Worm (Caenorhabditis elegans) whole organism, L3 larva: Measurements from ENCODE around the gene D2096.11.
A peak's percentile ranks its signal among the peaks of the same experiment; 100 is the strongest.

Source experiments
- R02D3.7 ChIP-seq: fragments of 150-350 bp; optimal IDR thresholded peaks from 2 replicates; lab custom pipeline; 2014; ENCODE audit warnings: missing biosample characterization, missing genetic modification characterization
- ZK546.5 ChIP-seq: sonication (generic microtip); optimal IDR thresholded peaks from 2 replicates; lab custom pipeline; 2017; ENCODE audit warnings: missing biosample characterization, missing genetic modification characterization
- aly-2 ChIP-seq: fragments of 150-350 bp; optimal IDR thresholded peaks from 2 replicates; lab custom pipeline; 2014; ENCODE audit warnings: missing biosample characterization, missing genetic modification characterization
- ama-1 ChIP-seq: fragments of 150-350 bp; optimal IDR thresholded peaks from 2 replicates; lab custom pipeline; 2018
- ceh-16 ChIP-seq: sonication (generic microtip); optimal IDR thresholded peaks from 2 replicates; lab custom pipeline; 2017; ENCODE audit warnings: missing biosample characterization, missing genetic modification characterization
- ceh-28 ChIP-seq: fragments of 150-350 bp; optimal IDR thresholded peaks from 2 replicates; lab custom pipeline; 2014; ENCODE audit warnings: missing biosample characterization, missing genetic modification reagents, missing genetic modification characterization
- ceh-82 ChIP-seq: fragments of 150-350 bp; optimal IDR thresholded peaks from 2 replicates; lab custom pipeline; 2014; ENCODE audit warnings: missing biosample characterization, missing genetic modification characterization
- ceh-9 ChIP-seq: sonication (generic microtip); optimal IDR thresholded peaks from 2 replicates; lab custom pipeline; 2018; ENCODE audit warnings: missing biosample characterization, missing genetic modification characterization
- daf-12 ChIP-seq: fragments of 150-350 bp; optimal IDR thresholded peaks from 2 replicates; lab custom pipeline; 2014; ENCODE audit warnings: missing biosample characterization, missing genetic modification reagents, missing genetic modification characterization
- egl-27 ChIP-seq: sonication (generic microtip); optimal IDR thresholded peaks from 4 replicates; lab custom pipeline; 2017; ENCODE audit warnings: missing biosample characterization, missing genetic modification reagents, missing genetic modification characterization
- egl-5 ChIP-seq: fragments of 150-350 bp; optimal IDR thresholded peaks from 2 replicates; lab custom pipeline; 2017; ENCODE audit warnings: missing biosample characterization, missing genetic modification reagents, missing genetic modification characterization, inconsistent platforms
- elt-1 ChIP-seq: fragments of 150-350 bp; optimal IDR thresholded peaks from 2 replicates; lab custom pipeline; 2014; ENCODE audit warnings: missing biosample characterization, missing genetic modification characterization
- elt-2 ChIP-seq: sonication (generic microtip); optimal IDR thresholded peaks from 2 replicates; lab custom pipeline; 2016; ENCODE audit warnings: missing genetic modification reagents, mild to moderate bottlenecking, missing genetic modification characterization, missing compliant biosample characterization
- elt-3 ChIP-seq, 3 experiments: fragments of 150-350 bp in 1 of 3; sonication (generic microtip) in 2 of 3; optimal IDR thresholded peaks; 2 replicates in 2 of 3; 4 replicates in 1 of 3; lab custom pipeline; 2014 to 2017; ENCODE audit warnings: missing biosample characterization in 3 of 3, missing genetic modification characterization in 3 of 3
- eor-1 ChIP-seq, 2 experiments: fragments of 150-350 bp; optimal IDR thresholded peaks; 2 replicates each; lab custom pipeline; 2014 to 2018; ENCODE audit warnings: missing biosample characterization in 2 of 2, missing genetic modification characterization in 2 of 2
- fkh-10 ChIP-seq: sonication (generic microtip); optimal IDR thresholded peaks from 2 replicates; lab custom pipeline; 2017; ENCODE audit warnings: missing biosample characterization, missing genetic modification reagents, missing genetic modification characterization
- fkh-2 ChIP-seq: fragments of 150-350 bp; optimal IDR thresholded peaks from 2 replicates; lab custom pipeline; 2014; ENCODE audit warnings: missing biosample characterization, missing genetic modification reagents, missing genetic modification characterization
- fos-1 ChIP-seq: fragments of 150-350 bp; optimal IDR thresholded peaks from 2 replicates; lab custom pipeline; 2014; ENCODE audit warnings: missing biosample characterization, missing genetic modification characterization
- hmg-11 ChIP-seq: sonication (generic microtip); optimal IDR thresholded peaks from 2 replicates; lab custom pipeline; 2016; ENCODE audit warnings: missing genetic modification characterization, missing compliant biosample characterization
- jun-1 ChIP-seq: fragments of 150-350 bp; optimal IDR thresholded peaks from 2 replicates; lab custom pipeline; 2014; ENCODE audit warnings: missing biosample characterization, missing genetic modification reagents, missing genetic modification characterization
- lin-15B ChIP-seq: fragments of 150-350 bp; optimal IDR thresholded peaks from 2 replicates; lab custom pipeline; 2014; ENCODE audit warnings: missing biosample characterization, missing genetic modification characterization
- lin-39 ChIP-seq: fragments of 150-350 bp; optimal IDR thresholded peaks from 2 replicates; lab custom pipeline; 2018; ENCODE audit warnings: missing biosample characterization, missing genetic modification reagents, missing genetic modification characterization
- lsy-12 ChIP-seq: sonication (generic microtip); optimal IDR thresholded peaks from 2 replicates; lab custom pipeline; 2016; ENCODE audit warnings: mild to moderate bottlenecking, missing genetic modification characterization, missing compliant biosample characterization
- mdl-1 ChIP-seq: fragments of 150-350 bp; optimal IDR thresholded peaks from 2 replicates; lab custom pipeline; 2014; ENCODE audit warnings: missing biosample characterization, missing genetic modification characterization
- mml-1 ChIP-seq: fragments of 150-350 bp; sonication (generic microtip); optimal IDR thresholded peaks from 3 replicates; lab custom pipeline; 2014; ENCODE audit warnings: missing biosample characterization, missing genetic modification characterization
- nfya-1 ChIP-seq: sonication (generic microtip); optimal IDR thresholded peaks from 2 replicates; lab custom pipeline; 2017; ENCODE audit warnings: missing genetic modification characterization, mild to moderate bottlenecking, missing compliant biosample characterization, antibody characterized with exemption, moderate library complexity; ENCODE audit not compliant: insufficient read depth
- nhr-11 ChIP-seq: fragments of 150-350 bp; optimal IDR thresholded peaks from 2 replicates; lab custom pipeline; 2014; ENCODE audit warnings: missing biosample characterization, missing genetic modification characterization
- nhr-12 ChIP-seq: fragments of 150-350 bp; optimal IDR thresholded peaks from 2 replicates; lab custom pipeline; 2014; ENCODE audit warnings: missing biosample characterization, missing genetic modification characterization
- nhr-23 ChIP-seq: fragments of 150-350 bp; optimal IDR thresholded peaks from 2 replicates; lab custom pipeline; 2014; ENCODE audit warnings: missing biosample characterization, missing genetic modification reagents, missing genetic modification characterization
- nhr-237 ChIP-seq: fragments of 150-350 bp; optimal IDR thresholded peaks from 2 replicates; lab custom pipeline; 2014; ENCODE audit warnings: missing biosample characterization, missing genetic modification characterization
- nhr-25 ChIP-seq: sonication (generic microtip); optimal IDR thresholded peaks from 2 replicates; lab custom pipeline; 2017; ENCODE audit warnings: missing biosample characterization, missing genetic modification characterization
- nhr-28 ChIP-seq: fragments of 150-350 bp; optimal IDR thresholded peaks from 2 replicates; lab custom pipeline; 2014; ENCODE audit warnings: missing biosample characterization, missing genetic modification characterization
- nhr-43 ChIP-seq: sonication (generic microtip); optimal IDR thresholded peaks from 2 replicates; lab custom pipeline; 2016; ENCODE audit warnings: mild to moderate bottlenecking, missing genetic modification characterization, missing compliant biosample characterization; ENCODE audit not compliant: poor library complexity, severe bottlenecking
- nhr-67 ChIP-seq: fragments of 150-350 bp; optimal IDR thresholded peaks from 2 replicates; lab custom pipeline; 2014; ENCODE audit warnings: missing biosample characterization, missing genetic modification characterization
- nhr-76 ChIP-seq: fragments of 150-350 bp; sonication (generic microtip); optimal IDR thresholded peaks from 5 replicates; lab custom pipeline; 2014; ENCODE audit warnings: missing biosample characterization, missing genetic modification characterization
- nhr-77 ChIP-seq: fragments of 150-350 bp; optimal IDR thresholded peaks from 2 replicates; lab custom pipeline; 2014; ENCODE audit warnings: missing biosample characterization, missing genetic modification characterization
- pha-4 ChIP-seq: fragments of 150-350 bp; optimal IDR thresholded peaks from 2 replicates; lab custom pipeline; 2014; ENCODE audit warnings: missing biosample characterization, missing genetic modification reagents, missing genetic modification characterization
- pqm-1 ChIP-seq: fragments of 150-350 bp; optimal IDR thresholded peaks from 2 replicates; lab custom pipeline; 2017; ENCODE audit warnings: missing biosample characterization, missing genetic modification characterization, inconsistent platforms
- sea-2 ChIP-seq: fragments of 150-350 bp; sonication (generic microtip); optimal IDR thresholded peaks from 4 replicates; lab custom pipeline; 2014; ENCODE audit warnings: missing biosample characterization, missing genetic modification reagents, missing genetic modification characterization
- skn-1 ChIP-seq: fragments of 150-350 bp; optimal IDR thresholded peaks from 2 replicates; lab custom pipeline; 2014; ENCODE audit warnings: missing biosample characterization, missing genetic modification characterization
- snpc-4 ChIP-seq: fragments of 150-350 bp; optimal IDR thresholded peaks from 2 replicates; lab custom pipeline; 2014; ENCODE audit warnings: missing biosample characterization, missing genetic modification characterization
- tbx-2 ChIP-seq: sonication (generic microtip); optimal IDR thresholded peaks from 2 replicates; lab custom pipeline; 2016; ENCODE audit warnings: mild to moderate bottlenecking, missing genetic modification characterization, missing compliant biosample characterization
- unc-39 ChIP-seq: sonication (generic microtip); optimal IDR thresholded peaks from 4 replicates; lab custom pipeline; 2017; ENCODE audit warnings: missing biosample characterization, missing genetic modification characterization
- unc-62 ChIP-seq: fragments of 150-350 bp; sonication (generic microtip); optimal IDR thresholded peaks from 4 replicates; lab custom pipeline; 2014; ENCODE audit warnings: missing biosample characterization, missing genetic modification reagents, missing genetic modification characterization
- zag-1 ChIP-seq: fragments of 150-350 bp; optimal IDR thresholded peaks from 2 replicates; lab custom pipeline; 2014; ENCODE audit warnings: missing biosample characterization, missing genetic modification characterization
- ztf-11 ChIP-seq: fragments of 150-350 bp; optimal IDR thresholded peaks from 2 replicates; lab custom pipeline; 2014; ENCODE audit warnings: missing biosample characterization, missing genetic modification characterization
- ztf-4 ChIP-seq: fragments of 150-350 bp; optimal IDR thresholded peaks from 2 replicates; lab custom pipeline; 2014; ENCODE audit warnings: missing biosample characterization, missing genetic modification characterization

Gene D2096.11

ce11 chrIV:8431567-8432458 lies 37.8 kb upstream of the D2096.11 start:
- TF ChIP-seq R02D3.7 (tag; lab: Kevin White, UChicago) (peak; percentile 67), lsy-12 (peak; percentile 58), ceh-9 (tag; lab: Kevin White, UChicago) (no peak), nhr-43 (peak; percentile 79), elt-3 (tag; optimal IDR thresholded peaks at IDR 0.05; lab: Kevin White, UChicago) (peak in 1 of 3 experiments; percentile 10), daf-12 (tag; lab: Kevin White, UChicago) (no peak), egl-27 (tag; lab: Kevin White, UChicago) (peak; percentile 21), aly-2 (tag; lab: Kevin White, UChicago) (peak; percentile 78), nhr-23 (tag; lab: Kevin White, UChicago) (peak; percentile 78), nhr-25 (tag; lab: Kevin White, UChicago) (peak; percentile 86), egl-5 (tag; lab: Kevin White, UChicago) (no peak), nhr-237 (no peak), ama-1 (lab: Kevin White, UChicago) (peak; percentile 99), ztf-11 (tag; lab: Kevin White, UChicago) (no peak), tbx-2 (peak; percentile 57), sea-2 (GFP tag; lab: Kevin White, UChicago) (no peak), nhr-28 (tag; lab: Kevin White, UChicago) (no peak), hmg-11 (tag; lab: Kevin White, UChicago) (no peak), unc-39 (no peak), unc-62 (GFP tag; lab: Kevin White, UChicago) (peak; percentile 72), fkh-10 (no peak), mdl-1 (tag; lab: Kevin White, UChicago) (peak; percentile 64), ceh-82 (tag; lab: Kevin White, UChicago) (peak; percentile 31), nhr-12 (tag; lab: Kevin White, UChicago) (no peak), jun-1 (tag; lab: Kevin White, UChicago) (peak; percentile 52), nhr-11 (tag; lab: Kevin White, UChicago) (no peak), nhr-76 (tag; lab: Kevin White, UChicago) (no peak), lin-15B (tag; lab: Kevin White, UChicago) (peak; percentile 52), zag-1 (tag; lab: Kevin White, UChicago) (no peak), skn-1 (tag; lab: Kevin White, UChicago) (peak; percentile 64), ceh-16 (tag; lab: Kevin White, UChicago) (peak; percentile 21), ZK546.5 (tag; lab: Kevin White, UChicago) (no peak), elt-1 (tag; lab: Kevin White, UChicago) (no peak), pqm-1 (tag; lab: Kevin White, UChicago) (no peak), lin-39 (tag; lab: Kevin White, UChicago) (peak; percentile 78), fkh-2 (tag; lab: Kevin White, UChicago) (peak; percentile 42), elt-2 (tag; lab: Kevin White, UChicago) (peak; percentile 35), ceh-28 (tag; lab: Kevin White, UChicago) (peak; percentile 81), nfya-1 (peak; percentile 100), ztf-4 (tag; lab: Kevin White, UChicago) (peak; percentile 16), snpc-4 (tag; lab: Kevin White, UChicago) (peak; percentile 78), eor-1 (tag; optimal IDR thresholded peaks at IDR 0.05; lab: Kevin White, UChicago) (no peak), mml-1 (tag; lab: Kevin White, UChicago) (no peak), nhr-77 (tag; lab: Kevin White, UChicago) (no peak), pha-4 (tag; lab: Kevin White, UChicago) (peak; percentile 81), nhr-67 (tag; lab: Kevin White, UChicago) (no peak), fos-1 (tag; lab: Kevin White, UChicago) (no peak)
- TF ChIP-seq, all 47 proteins: peak for 25
